Fruit fly (Drosophila melanogaster): ENCODE measurements around the gene CG10903.

CG10903 gene

dm6 chr3R:8030151-8030899 lies at the start of gene CG10903, which contains the start of gene CG2747 (continued):
- TF ChIP-seq CG17186 (GFP tag; optimal IDR thresholded peaks at IDR 0.05): peak; percentile 56
- peak; percentile 17 for TF ChIP-seq CG2678 (tag; optimal IDR thresholded peaks at IDR 0.05)
- TF ChIP-seq twi (tag; optimal IDR thresholded peaks at IDR 0.05): peak; percentile 45
- no peak for TF ChIP-seq CG2202 (tag; optimal IDR thresholded peaks at IDR 0.05)
- peak; percentile 25 for TF ChIP-seq Fer1 (GFP tag; optimal IDR thresholded peaks at IDR 0.05)
- no peak for TF ChIP-seq BtbVII (GFP tag; optimal IDR thresholded peaks at IDR 0.05)
- TF ChIP-seq CG10654 (GFP tag; optimal IDR thresholded peaks at IDR 0.05): no peak
- TF ChIP-seq CG7987 (GFP tag; optimal IDR thresholded peaks at IDR 0.05): peak; percentile 42
- TF ChIP-seq row (GFP tag; IDR thresholded peaks at IDR 0.05): peak; percentile 23; the same call in 1 of the 3 replicates
- TF ChIP-seq CG14860 (GFP tag; IDR thresholded peaks at IDR 0.05; ENCODE audit: partially characterized antibody): 0 out of 3 replicates have a peak, but pooled peaks have one; percentile 38
- peak; percentile 94 for TF ChIP-seq CG15514 (GFP tag; optimal IDR thresholded peaks at IDR 0.05)
- TF ChIP-seq B-H2 (GFP tag; optimal IDR thresholded peaks at IDR 0.05): peak; percentile 5
- peak; percentile 62 for TF ChIP-seq CG34224 (GFP tag; IDR thresholded peaks at IDR 0.05; ENCODE audit: partially characterized antibody)
- TF ChIP-seq chinmo (GFP tag; IDR thresholded peaks at IDR 0.05; ENCODE audit: partially characterized antibody): peak; percentile 59; the same call in 1 of the 4 replicates
- peak; percentile 29 for TF ChIP-seq D (optimal IDR thresholded peaks at IDR 0.05)
- TF ChIP-seq D (GFP tag; optimal IDR thresholded peaks at IDR 0.05): no peak
- TF ChIP-seq crp (GFP tag; optimal IDR thresholded peaks at IDR 0.05): peak; percentile 66 to 94
- TF ChIP-seq CG14710 (tag; optimal IDR thresholded peaks at IDR 0.05): peak; percentile 27
- TF ChIP-seq sens (GFP tag): peak; percentile 67
- peak; percentile 64; the same call in 2 of the 3 replicates for TF ChIP-seq Doc3 (GFP tag; IDR thresholded peaks at IDR 0.05; ENCODE audit: partially characterized antibody)
- TF ChIP-seq ab (GFP tag; optimal IDR thresholded peaks at IDR 0.05): no peak
- peak; percentile 82 for TF ChIP-seq MESR4 (GFP tag; optimal IDR thresholded peaks at IDR 0.05)
- no peak for TF ChIP-seq CG15601 (tag; optimal IDR thresholded peaks at IDR 0.05)
- TF ChIP-seq YL-1 (GFP tag; optimal IDR thresholded peaks at IDR 0.05): peak; percentile 79
- TF ChIP-seq E2f2 (GFP tag; IDR thresholded peaks at IDR 0.05): peak; percentile 14; the same call in 1 of the 2 replicates
- TF ChIP-seq tx (GFP tag; optimal IDR thresholded peaks at IDR 0.05): peak; percentile 61
- peak; percentile 47 for TF ChIP-seq CG1603 (tag; optimal IDR thresholded peaks at IDR 0.05)
- peak; percentile 76 for TF ChIP-seq CG4617 (GFP tag; optimal IDR thresholded peaks at IDR 0.05; ENCODE audit: borderline replicate concordance)
- TF ChIP-seq BEAF-32 (GFP tag; optimal IDR thresholded peaks at IDR 0.05): peak; percentile 80
- peak; percentile 39 for TF ChIP-seq exex (tag; optimal IDR thresholded peaks at IDR 0.05)
- peak; percentile 16; the same call in 1 of the 2 replicates for TF ChIP-seq nerfin-2 (GFP tag; IDR thresholded peaks at IDR 0.05; ENCODE audit: partially characterized antibody)
- peak; percentile 69; the same call in 1 of the 2 replicates for TF ChIP-seq unc-4 (GFP tag; IDR thresholded peaks at IDR 0.05; ENCODE audit: partially characterized antibody)
- peak; percentile 80 for TF ChIP-seq cg (GFP tag; optimal IDR thresholded peaks at IDR 0.05)
- TF ChIP-seq dm (GFP tag; optimal IDR thresholded peaks at IDR 0.05): peak; percentile 89
- peak; percentile 8 for TF ChIP-seq Sry-β (GFP tag; optimal IDR thresholded peaks at IDR 0.05)
- TF ChIP-seq Nf-YC (tag; optimal IDR thresholded peaks at IDR 0.05): peak; percentile 43
- TF ChIP-seq knrl (GFP tag; IDR thresholded peaks at IDR 0.05; ENCODE audit: partially characterized antibody): peak; percentile 66
- TF ChIP-seq pzg (GFP tag; optimal IDR thresholded peaks at IDR 0.05): peak; percentile 67
- peak; percentile 52; the same call in 1 of the 3 replicates for TF ChIP-seq HLH4C (GFP tag; IDR thresholded peaks at IDR 0.05; ENCODE audit: partially characterized antibody)
- peak; percentile 44 for TF ChIP-seq CHES-1-like (GFP tag; optimal IDR thresholded peaks at IDR 0.05)
- TF ChIP-seq CG10543 (GFP tag; optimal IDR thresholded peaks at IDR 0.05): peak; percentile 41
- TF ChIP-seq CG5180 (GFP tag; optimal IDR thresholded peaks at IDR 0.05): no peak
- no peak for TF ChIP-seq Bdp1 (GFP tag; optimal IDR thresholded peaks at IDR 0.05)
- TF ChIP-seq gro (GFP tag; optimal IDR thresholded peaks at IDR 0.05): peak; percentile 76
- peak; percentile 22 for TF ChIP-seq stwl (tag; optimal IDR thresholded peaks at IDR 0.05)
- TF ChIP-seq ftz-f1 (GFP tag; optimal IDR thresholded peaks at IDR 0.05): peak; percentile 24
